Worm (Caenorhabditis elegans) whole organism, early embryonic: Measurements from ENCODE around the gene atf-7.

Experiments used
- B0310.2 ChIP-seq: sonication (generic microtip); optimal IDR thresholded peaks from 2 replicates; lab custom pipeline; 2016; ENCODE audit warnings: mild to moderate bottlenecking, missing genetic modification characterization, missing compliant biosample characterization
- F13C5.2 ChIP-seq: sonication (generic microtip); optimal IDR thresholded peaks from 2 replicates; lab custom pipeline; 2017; ENCODE audit warnings: mild to moderate bottlenecking, missing genetic modification characterization, inconsistent platforms, missing compliant biosample characterization
- aly-1 ChIP-seq: sonication (generic microtip); optimal IDR thresholded peaks from 2 replicates; lab custom pipeline; 2016; ENCODE audit warnings: missing genetic modification characterization, missing compliant biosample characterization
- ama-1 ChIP-seq: fragments of 150-350 bp; optimal IDR thresholded peaks from 2 replicates; lab custom pipeline; 2014
- ceh-13 ChIP-seq: fragments of 200-800 bp; sonication (Bioruptor generic); optimal IDR thresholded peaks from 2 replicates; lab custom pipeline; 2018; ENCODE audit warnings: mild to moderate bottlenecking, missing genetic modification characterization, missing compliant biosample characterization
- ceh-36 ChIP-seq: sonication (generic microtip); optimal IDR thresholded peaks from 2 replicates; lab custom pipeline; 2016; ENCODE audit warnings: missing genetic modification characterization, inconsistent platforms, missing compliant biosample characterization
- ets-7 ChIP-seq: sonication (generic microtip); optimal IDR thresholded peaks from 2 replicates; lab custom pipeline; 2016; ENCODE audit warnings: missing genotype, missing genetic modification characterization, missing compliant biosample characterization
- flt-1 ChIP-seq: fragments of 200-800 bp; sonication (Bioruptor generic); IDR thresholded peaks from 2 replicates; pipeline ENCODE4 v1.3.6; 2022; ENCODE audit warnings: missing genetic modification characterization, missing compliant biosample characterization
- hmbx-1 ChIP-seq: sonication (generic microtip); optimal IDR thresholded peaks from 2 replicates; lab custom pipeline; 2016; ENCODE audit warnings: mild to moderate bottlenecking, missing genetic modification characterization, missing compliant biosample characterization
- hmg-4 ChIP-seq: fragments of 200-800 bp; sonication (Bioruptor generic); optimal IDR thresholded peaks from 2 replicates; lab custom pipeline; 2018; ENCODE audit warnings: mild to moderate bottlenecking, missing genetic modification characterization, missing compliant biosample characterization
- hnd-1 ChIP-seq: sonication (generic microtip); optimal IDR thresholded peaks from 2 replicates; lab custom pipeline; 2016; ENCODE audit warnings: missing genetic modification characterization, missing compliant biosample characterization
- pes-1 ChIP-seq: fragments of 200-800 bp; sonication (Bioruptor generic); IDR thresholded peaks from 2 replicates; pipeline ENCODE4 v1.3.6; 2022; ENCODE audit warnings: missing genetic modification reagents, missing genetic modification characterization, missing compliant biosample characterization
- scrt-1 ChIP-seq: fragments of 200-800 bp; sonication (Bioruptor generic); IDR thresholded peaks from 2 replicates; pipeline ENCODE4 v1.3.6; 2022; ENCODE audit warnings: missing genetic modification characterization, missing compliant biosample characterization
- sea-1 ChIP-seq: fragments of 200-800 bp; sonication (Bioruptor generic); conservative IDR thresholded peaks from 2 replicates; pipeline ENCODE4 v1.3.6; 2022; ENCODE audit warnings: missing genetic modification characterization, missing compliant biosample characterization
- tbx-11 ChIP-seq: fragments of 200-800 bp; sonication (Bioruptor generic); IDR thresholded peaks from 2 replicates; pipeline ENCODE4 v1.3.6; 2022; ENCODE audit warnings: missing genetic modification characterization, missing compliant biosample characterization
- tbx-37 ChIP-seq: fragments of 200-800 bp; sonication (Bioruptor generic); conservative IDR thresholded peaks from 2 replicates; pipeline ENCODE4 v1.3.6; 2022; ENCODE audit warnings: missing genetic modification reagents, missing genetic modification characterization, missing compliant biosample characterization
- tra-4 ChIP-seq: sonication (generic microtip); optimal IDR thresholded peaks from 2 replicates; lab custom pipeline; 2017; ENCODE audit warnings: missing genetic modification characterization, missing compliant biosample characterization

The atf-7 gene

DNA sequence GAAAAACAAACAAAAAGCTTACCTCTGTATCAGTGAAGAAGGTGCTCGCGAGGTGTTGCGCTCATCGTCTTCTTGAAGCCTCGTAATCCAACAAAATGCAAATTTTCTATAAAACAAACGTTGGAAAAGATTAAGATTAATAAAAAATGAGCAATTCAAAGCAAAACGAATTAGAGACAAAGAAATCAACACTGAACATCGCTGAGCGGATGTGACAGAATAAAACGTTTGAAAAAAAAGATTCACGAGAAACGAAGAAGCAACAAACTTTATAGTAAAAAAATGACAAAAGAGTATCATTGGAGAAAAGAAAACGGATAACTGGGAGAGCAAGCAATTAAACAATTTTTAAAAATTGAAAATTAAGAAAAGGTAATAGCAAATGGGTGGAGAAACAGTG lies at the start of gene atf-7, which contains the start of gene C07G2.5:
Gene atf-7, minus strand, starts transcription at position 108 of the 400 bp plus-strand sequence.
Gene C07G2.5, minus strand, starts transcription at position 101 of the 400 bp plus-strand sequence.
- TF ChIP-seq aly-1 (tag; lab: Kevin White, UChicago) = no peak

DNA sequence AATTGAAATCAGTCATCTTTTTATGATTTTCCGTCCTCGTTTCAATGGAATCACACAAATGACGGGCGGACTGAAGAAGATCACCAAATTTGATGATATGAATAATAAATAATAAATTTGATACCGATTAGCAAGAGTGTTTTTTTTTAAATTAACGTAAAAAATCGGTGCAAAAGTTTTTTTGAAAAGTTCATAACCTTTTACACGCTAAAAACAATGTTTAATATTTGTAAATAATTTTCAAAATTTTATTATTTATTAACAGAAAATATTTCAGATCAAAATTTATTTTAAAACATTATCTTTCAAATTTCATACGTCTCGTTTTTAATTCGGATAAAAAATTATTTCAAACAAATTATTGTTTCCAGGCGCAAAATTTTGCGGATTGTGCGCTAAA lies 46.1 kb upstream of the atf-7 start, which contains the start of gene M88.3:
Gene M88.3, minus strand, starts transcription at position 101 of the 400 bp plus-strand sequence.
- TF ChIP-seq hmbx-1 (tag; lab: Kevin White, UChicago) = no peak
- TF ChIP-seq pes-1 = no peak
- TF ChIP-seq tra-4 (tag; lab: Kevin White, UChicago) = no peak
- TF ChIP-seq ets-7 = no peak
- no peak for TF ChIP-seq F13C5.2 (tag; lab: Kevin White, UChicago)

DNA sequence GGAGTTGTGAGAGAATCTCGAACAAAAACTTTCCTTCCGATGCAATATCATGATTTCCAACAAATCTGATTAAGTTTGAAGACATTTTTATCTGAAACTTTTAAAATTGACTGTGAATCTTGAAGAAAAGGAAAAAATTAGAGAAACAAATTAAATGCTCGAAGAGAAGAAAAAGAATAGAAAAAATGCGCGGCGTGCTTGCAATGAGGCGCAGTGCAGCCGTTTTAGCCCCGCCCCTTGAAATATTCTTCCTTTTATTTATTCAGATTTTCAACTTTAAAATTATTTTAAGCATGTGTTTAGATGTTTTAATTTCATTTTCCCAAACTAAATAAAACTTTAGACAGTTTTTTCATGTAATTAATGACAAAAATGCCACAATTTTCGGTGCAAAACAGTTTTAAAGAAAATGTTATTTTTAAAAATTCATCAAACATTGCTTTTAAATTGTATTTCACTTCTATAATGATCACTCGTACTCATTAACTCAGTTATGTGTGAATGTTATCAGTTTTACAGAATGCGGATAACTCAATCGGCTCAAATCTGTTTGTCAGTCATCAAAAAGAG lies 43.6 kb upstream of the atf-7 start, which contains the start of the genes mrps-34 and cisd-3.1:
Gene mrps-34, minus strand, starts transcription at position 91 of the 570 bp plus-strand sequence.
Gene cisd-3.1, plus strand, starts transcription at position 520 of the 570 bp plus-strand sequence.
- TF ChIP-seq hnd-1 (peak; percentile 18), F13C5.2 (tag; lab: Kevin White, UChicago) (peak; percentile 38), B0310.2 (tag; lab: Kevin White, UChicago) (no peak), hmg-4 (GFP tag; lab: Kevin White, UChicago) (no peak), flt-1 (GFP tag; lab: Robert Waterston, UW) (peak; percentile 30; the same call in 1 of the 2 replicates)

DNA sequence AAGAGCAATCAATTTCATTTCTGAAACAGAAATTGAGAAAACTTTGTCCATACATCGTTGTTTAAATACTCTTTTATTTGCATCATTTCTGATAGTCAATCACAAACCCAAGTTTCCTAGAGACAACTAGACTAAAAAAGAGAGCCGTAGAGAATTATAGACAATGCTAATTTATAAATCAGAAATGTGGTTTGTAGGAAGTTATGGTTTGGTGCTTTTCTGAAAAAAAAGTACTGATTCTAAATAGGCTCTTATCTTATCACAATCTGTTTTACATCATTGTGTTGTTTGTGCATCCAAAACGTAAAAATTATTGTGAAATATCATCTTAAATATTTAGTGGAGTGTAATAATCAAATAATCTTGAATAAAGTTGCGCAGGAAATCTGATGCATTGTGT lies 41.8 kb upstream of the atf-7 start, which contains the start of gene ugt-62:
Gene ugt-62, minus strand, starts transcription at position 20 of the 400 bp plus-strand sequence.
- TF ChIP-seq ets-7 (no peak), F13C5.2 (tag; lab: Kevin White, UChicago) (no peak), scrt-1 (GFP tag; lab: Robert Waterston, UW) (no peak), sea-1 (GFP tag; lab: Robert Waterston, UW) (no peak), B0310.2 (tag; lab: Kevin White, UChicago) (no peak), ama-1 (lab: Kevin White, UChicago) (no peak), hmg-4 (GFP tag; lab: Kevin White, UChicago) (no peak), tbx-37 (GFP tag; lab: Robert Waterston, UW) (no peak), hmbx-1 (tag; lab: Kevin White, UChicago) (no peak), hnd-1 (no peak), aly-1 (tag; lab: Kevin White, UChicago) (no peak), tbx-11 (GFP tag; lab: Robert Waterston, UW) (no peak), tra-4 (tag; lab: Kevin White, UChicago) (no peak)

DNA sequence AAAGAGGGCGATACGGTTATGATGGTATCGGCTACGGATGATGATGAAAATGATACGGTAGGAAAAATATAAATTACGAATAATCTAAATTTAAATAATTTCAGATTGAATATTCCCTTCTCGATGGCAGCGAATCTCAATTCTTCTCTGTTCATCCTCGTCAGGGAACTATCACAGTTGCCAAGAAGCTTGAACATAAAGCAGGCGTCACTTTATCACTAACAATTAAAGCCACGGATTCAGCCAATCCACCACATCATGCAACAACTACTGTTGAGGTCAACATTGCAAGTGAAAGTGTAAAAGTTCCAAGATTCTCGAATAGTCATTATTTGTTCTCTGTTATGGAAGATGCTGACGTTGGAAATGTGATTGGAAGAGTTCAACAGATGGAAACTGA lies 32.1 kb upstream of the atf-7 start:
- TF ChIP-seq scrt-1 (GFP tag; lab: Robert Waterston, UW) (no peak), F13C5.2 (tag; lab: Kevin White, UChicago) (no peak), ama-1 (lab: Kevin White, UChicago) (no peak), tra-4 (tag; lab: Kevin White, UChicago) (no peak), ets-7 (no peak), hmbx-1 (tag; lab: Kevin White, UChicago) (no peak), tbx-37 (GFP tag; lab: Robert Waterston, UW) (no peak)

DNA sequence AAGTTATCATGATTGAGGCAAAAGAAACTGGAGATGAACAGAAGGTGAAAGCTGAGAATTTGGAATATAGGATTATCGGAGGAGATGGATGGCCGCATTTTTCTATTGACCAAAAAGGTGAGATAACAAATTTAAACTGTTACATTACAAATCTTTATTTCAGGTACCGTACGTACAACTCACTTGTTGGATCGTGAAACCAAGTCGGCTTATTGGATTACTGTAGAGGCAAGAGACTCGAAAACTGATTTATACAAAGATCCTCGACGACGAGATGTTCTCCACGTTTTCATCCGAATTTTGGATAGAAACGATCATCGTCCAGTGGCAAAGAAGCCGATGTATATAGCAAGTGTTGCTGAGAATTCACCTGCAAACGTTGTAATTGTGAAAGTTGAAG lies 27.2 kb upstream of the atf-7 start:
- TF ChIP-seq hmg-4 (GFP tag; lab: Kevin White, UChicago) (no peak), B0310.2 (tag; lab: Kevin White, UChicago) (no peak), ceh-13 (no peak), hmbx-1 (tag; lab: Kevin White, UChicago) (no peak), sea-1 (GFP tag; lab: Robert Waterston, UW) (no peak), tra-4 (tag; lab: Kevin White, UChicago) (no peak), ets-7 (no peak), scrt-1 (GFP tag; lab: Robert Waterston, UW) (no peak), flt-1 (GFP tag; lab: Robert Waterston, UW) (no peak), pes-1 (no peak), ceh-36 (tag; lab: Kevin White, UChicago) (no peak), ama-1 (lab: Kevin White, UChicago) (no peak), tbx-11 (GFP tag; lab: Robert Waterston, UW) (no peak), hnd-1 (no peak), F13C5.2 (tag; lab: Kevin White, UChicago) (no peak), aly-1 (tag; lab: Kevin White, UChicago) (no peak), tbx-37 (GFP tag; lab: Robert Waterston, UW) (no peak)

DNA sequence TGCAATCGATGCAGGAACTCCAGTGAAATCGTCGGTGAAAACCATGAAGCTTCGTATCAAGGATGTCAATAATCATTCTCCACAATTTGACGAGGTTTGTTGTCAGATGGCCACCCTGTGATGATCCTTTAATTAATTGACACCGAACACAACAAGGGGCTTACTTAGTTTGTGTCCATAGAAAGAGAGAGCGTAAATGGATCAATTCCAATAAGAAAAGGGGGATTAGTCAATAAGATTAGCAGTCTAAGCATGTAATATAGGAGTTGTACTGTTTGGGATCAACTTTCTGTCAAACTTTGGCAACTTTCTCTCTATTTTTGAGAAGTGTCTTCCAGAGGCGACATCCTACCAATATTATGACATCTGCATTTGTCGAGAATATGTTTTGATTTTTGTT lies 25.2 kb upstream of the atf-7 start:
- TF ChIP-seq ceh-36 (tag; lab: Kevin White, UChicago) (peak; percentile 59), ama-1 (lab: Kevin White, UChicago) (no peak), pes-1 (no peak), ets-7 (no peak)

DNA sequence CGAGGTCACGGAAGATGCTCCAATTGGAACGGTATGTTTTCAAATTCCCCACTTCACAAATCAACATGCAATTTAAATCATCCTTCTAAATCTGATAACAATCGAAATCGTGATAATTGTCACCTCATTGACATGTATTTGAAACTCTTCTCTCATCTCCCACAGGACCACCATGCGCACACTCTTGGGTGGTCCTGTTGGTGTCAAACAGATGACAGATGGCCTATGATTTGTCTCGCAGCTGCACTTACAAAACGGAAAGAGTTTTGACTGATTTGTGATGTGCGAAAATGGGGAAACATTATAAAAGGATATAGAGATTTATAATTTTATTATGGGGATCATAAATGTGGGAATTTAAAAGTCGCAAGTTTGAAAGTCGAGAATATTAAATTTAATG lies 24.6 kb upstream of the atf-7 start:
- TF ChIP-seq scrt-1 (GFP tag; lab: Robert Waterston, UW) (no peak), pes-1 (no peak), tra-4 (tag; lab: Kevin White, UChicago) (no peak), flt-1 (GFP tag; lab: Robert Waterston, UW) (no peak), sea-1 (GFP tag; lab: Robert Waterston, UW) (no peak), F13C5.2 (tag; lab: Kevin White, UChicago) (no peak), ceh-36 (tag; lab: Kevin White, UChicago) (no peak), hmbx-1 (tag; lab: Kevin White, UChicago) (no peak), aly-1 (tag; lab: Kevin White, UChicago) (no peak), tbx-37 (GFP tag; lab: Robert Waterston, UW) (no peak), ceh-13 (no peak), hmg-4 (GFP tag; lab: Kevin White, UChicago) (no peak), hnd-1 (no peak), tbx-11 (GFP tag; lab: Robert Waterston, UW) (no peak), ets-7 (no peak), B0310.2 (tag; lab: Kevin White, UChicago) (no peak), ama-1 (lab: Kevin White, UChicago) (no peak)
